Worm (Caenorhabditis elegans) whole organism, L1 larva: ENCODE results near the gene R08C7.11.

Experiments
- C04F5.9 ChIP-seq: sonication (generic microtip); optimal IDR thresholded peaks from 2 replicates; lab custom pipeline; 2016; ENCODE audit warnings: missing genetic modification characterization, missing compliant biosample characterization
- C16A3.4 ChIP-seq: fragments of 150-350 bp; optimal IDR thresholded peaks from 2 replicates; lab custom pipeline; 2014; ENCODE audit warnings: missing biosample characterization, missing genetic modification characterization
- F16B12.6 ChIP-seq: fragments of 150-350 bp; optimal IDR thresholded peaks from 2 replicates; lab custom pipeline; 2014; ENCODE audit warnings: missing biosample characterization, missing genetic modification characterization
- Y116A8C.19 ChIP-seq: sonication (generic microtip); optimal IDR thresholded peaks from 2 replicates; lab custom pipeline; 2016; ENCODE audit warnings: missing compliant biosample characterization, missing genetic modification characterization, borderline replicate concordance
- aha-1 ChIP-seq: fragments of 150-350 bp; optimal IDR thresholded peaks from 2 replicates; lab custom pipeline; 2014; ENCODE audit warnings: missing biosample characterization, missing genetic modification characterization
- alr-1 ChIP-seq: fragments of 200-800 bp; sonication (Bioruptor generic); optimal IDR thresholded peaks from 2 replicates; lab custom pipeline; 2018; ENCODE audit warnings: borderline replicate concordance, mild to moderate bottlenecking, missing genetic modification characterization, missing compliant biosample characterization
- aly-2 ChIP-seq: fragments of 150-350 bp; optimal IDR thresholded peaks from 2 replicates; lab custom pipeline; 2014; ENCODE audit warnings: missing biosample characterization, missing genetic modification characterization
- ama-1 ChIP-seq: fragments of 150-350 bp; optimal IDR thresholded peaks from 2 replicates; lab custom pipeline; 2014
- blmp-1 ChIP-seq: fragments of 150-350 bp; optimal IDR thresholded peaks from 2 replicates; lab custom pipeline; 2014; ENCODE audit warnings: missing biosample characterization, missing genetic modification characterization
- ceh-63 ChIP-seq: fragments of 200-800 bp; sonication (Bioruptor generic); optimal IDR thresholded peaks from 2 replicates; lab custom pipeline; 2018; ENCODE audit warnings: mild to moderate bottlenecking, missing genetic modification characterization, missing compliant biosample characterization
- ceh-82 ChIP-seq, 3 experiments: fragments of 150-350 bp in 1 of 3; sonication (generic microtip) in 2 of 3; optimal IDR thresholded peaks; 2 replicates each; lab custom pipeline; 2014 to 2017; ENCODE audit warnings: missing biosample characterization in 3 of 3, missing genetic modification characterization in 3 of 3
- ceh-88 ChIP-seq: fragments of 200-800 bp; sonication (Bioruptor generic); IDR thresholded peaks from 2 replicates; pipeline ENCODE4 v1.3.6; 2022; ENCODE audit warnings: missing genetic modification characterization, missing compliant biosample characterization
- ceh-90 ChIP-seq: sonication (generic microtip); optimal IDR thresholded peaks from 2 replicates; lab custom pipeline; 2016; ENCODE audit warnings: missing genetic modification characterization, missing compliant biosample characterization
- ces-1 ChIP-seq: fragments of 150-350 bp; optimal IDR thresholded peaks from 2 replicates; lab custom pipeline; 2014; ENCODE audit warnings: missing biosample characterization, missing genetic modification reagents, missing genetic modification characterization
- dpl-1 ChIP-seq, 3 experiments: fragments of 150-350 bp in 2 of 3; sonication (generic microtip) in 1 of 3; optimal IDR thresholded peaks; 2 replicates each; lab custom pipeline; 2014 to 2017; ENCODE audit warnings: missing biosample characterization in 3 of 3, missing genetic modification characterization in 3 of 3, missing genetic modification reagents in 3 of 3
- dsc-1 ChIP-seq: sonication (generic microtip); optimal IDR thresholded peaks from 2 replicates; lab custom pipeline; 2016; ENCODE audit warnings: mild to moderate bottlenecking, missing genetic modification characterization, missing compliant biosample characterization
- efl-1 ChIP-seq, 4 experiments: fragments of 150-350 bp; optimal IDR thresholded peaks in 3 of 4; peaks in 1 of 4; 1 replicate in 1 of 4; 2 replicates in 3 of 4; lab custom pipeline; 2014; ENCODE audit warnings: missing biosample characterization in 2 of 4, missing genetic modification characterization in 2 of 4, missing genetic modification reagents in 2 of 4
- egl-13 ChIP-seq: sonication (generic microtip); optimal IDR thresholded peaks from 2 replicates; lab custom pipeline; 2016; ENCODE audit warnings: missing genotype, missing genetic modification reagents, missing genetic modification characterization, missing compliant biosample characterization
- ets-5 ChIP-seq: fragments of 200-800 bp; sonication (Bioruptor generic); IDR thresholded peaks from 2 replicates; pipeline ENCODE4 v1.3.6; 2022; ENCODE audit warnings: missing genetic modification characterization, missing compliant biosample characterization
- fkh-10 ChIP-seq: sonication (generic microtip); optimal IDR thresholded peaks from 2 replicates; lab custom pipeline; 2017; ENCODE audit warnings: missing biosample characterization, missing genetic modification reagents, missing genetic modification characterization
- fkh-4 ChIP-seq: sonication (generic microtip); optimal IDR thresholded peaks from 2 replicates; lab custom pipeline; 2016; ENCODE audit warnings: missing compliant biosample characterization, missing genetic modification characterization, borderline replicate concordance
- fos-1 ChIP-seq: fragments of 150-350 bp; optimal IDR thresholded peaks from 2 replicates; lab custom pipeline; 2014; ENCODE audit warnings: missing biosample characterization, missing genetic modification characterization
- hlh-17 ChIP-seq: fragments of 200-800 bp; sonication (Bioruptor generic); optimal IDR thresholded peaks from 2 replicates; lab custom pipeline; 2018; ENCODE audit warnings: missing genetic modification characterization, mild to moderate bottlenecking, missing compliant biosample characterization, moderate library complexity, borderline replicate concordance
- hlh-4 ChIP-seq: sonication (generic microtip); optimal IDR thresholded peaks from 2 replicates; lab custom pipeline; 2016; ENCODE audit warnings: mild to moderate bottlenecking, missing genetic modification characterization, missing compliant biosample characterization
- isw-1 ChIP-seq: fragments of 200-800 bp; sonication (Bioruptor generic); IDR thresholded peaks from 2 replicates; pipeline ENCODE4 v1.3.6; 2022; ENCODE audit warnings: missing genetic modification characterization, missing compliant biosample characterization
- lin-14 ChIP-seq: fragments of 200-800 bp; sonication (Bioruptor generic); optimal IDR thresholded peaks from 2 replicates; lab custom pipeline; 2018; ENCODE audit warnings: mild to moderate bottlenecking, missing genetic modification characterization, moderate library complexity, missing compliant biosample characterization
- lin-15B ChIP-seq: fragments of 150-350 bp; sonication (generic microtip); optimal IDR thresholded peaks from 3 replicates; lab custom pipeline; 2014; ENCODE audit warnings: missing biosample characterization, missing genetic modification characterization
- lin-39 ChIP-seq: fragments of 150-350 bp; optimal IDR thresholded peaks from 2 replicates; lab custom pipeline; 2014; ENCODE audit warnings: missing biosample characterization, missing genetic modification reagents, missing genetic modification characterization
- lsy-2 ChIP-seq, 2 experiments: fragments of 150-350 bp; optimal IDR thresholded peaks; 2 replicates each; lab custom pipeline; 2014; ENCODE audit warnings: missing biosample characterization in 2 of 2, missing genetic modification characterization in 2 of 2
- mdl-1 ChIP-seq, 2 experiments: fragments of 150-350 bp; optimal IDR thresholded peaks; 2 replicates each; lab custom pipeline; 2014 to 2017; ENCODE audit warnings: missing biosample characterization in 2 of 2, missing genetic modification characterization in 2 of 2, inconsistent platforms in 1 of 2
- mef-2 ChIP-seq: fragments of 150-350 bp; optimal IDR thresholded peaks from 2 replicates; lab custom pipeline; 2014; ENCODE audit warnings: missing biosample characterization, missing genetic modification characterization
- mep-1 ChIP-seq: fragments of 150-350 bp; optimal IDR thresholded peaks from 2 replicates; lab custom pipeline; 2014; ENCODE audit warnings: missing biosample characterization, missing genetic modification characterization
- nhr-12 ChIP-seq: sonication (generic microtip); optimal IDR thresholded peaks from 2 replicates; lab custom pipeline; 2017; ENCODE audit warnings: missing biosample characterization, missing genetic modification characterization
- nhr-19 ChIP-seq: fragments of 200-800 bp; sonication (Bioruptor generic); conservative IDR thresholded peaks from 2 replicates; pipeline ENCODE4 v1.3.6; 2022; ENCODE audit warnings: missing genetic modification characterization, missing compliant biosample characterization
- nhr-20 ChIP-seq: sonication (generic microtip); optimal IDR thresholded peaks from 2 replicates; lab custom pipeline; 2016; ENCODE audit warnings: mild to moderate bottlenecking, missing genetic modification characterization, missing compliant biosample characterization
- nhr-28 ChIP-seq: fragments of 150-350 bp; optimal IDR thresholded peaks from 2 replicates; lab custom pipeline; 2014; ENCODE audit warnings: missing biosample characterization, missing genetic modification characterization
- nhr-47 ChIP-seq: sonication (generic microtip); optimal IDR thresholded peaks from 2 replicates; lab custom pipeline; 2016; ENCODE audit warnings: mild to moderate bottlenecking, missing genetic modification characterization, moderate library complexity, missing compliant biosample characterization
- nhr-84 ChIP-seq: sonication (generic microtip); optimal IDR thresholded peaks from 2 replicates; lab custom pipeline; 2017; ENCODE audit warnings: missing biosample characterization, missing genetic modification characterization
- nhr-90 ChIP-seq: sonication (generic microtip); optimal IDR thresholded peaks from 2 replicates; lab custom pipeline; 2016; ENCODE audit warnings: mild to moderate bottlenecking, missing genetic modification characterization, missing compliant biosample characterization; ENCODE audit not compliant: poor library complexity
- pag-3 ChIP-seq: sonication (generic microtip); optimal IDR thresholded peaks from 2 replicates; lab custom pipeline; 2017; ENCODE audit warnings: missing genetic modification characterization, mild to moderate bottlenecking, missing compliant biosample characterization, antibody characterized with exemption, borderline replicate concordance; ENCODE audit not compliant: insufficient read depth
- skn-1 ChIP-seq: fragments of 150-350 bp; optimal IDR thresholded peaks from 2 replicates; lab custom pipeline; 2014; ENCODE audit warnings: missing biosample characterization, missing genetic modification characterization
- snu-23 ChIP-seq: sonication (generic microtip); optimal IDR thresholded peaks from 2 replicates; lab custom pipeline; 2016; ENCODE audit warnings: missing genetic modification characterization, missing compliant biosample characterization
- sup-37 ChIP-seq: fragments of 200-800 bp; sonication (Bioruptor generic); optimal IDR thresholded peaks from 2 replicates; lab custom pipeline; 2018; ENCODE audit warnings: mild to moderate bottlenecking, missing genetic modification characterization, missing compliant biosample characterization
- swsn-7 ChIP-seq: sonication (generic microtip); optimal IDR thresholded peaks from 2 replicates; lab custom pipeline; 2016; ENCODE audit warnings: missing genetic modification characterization, missing compliant biosample characterization
- tlp-1 ChIP-seq: fragments of 150-350 bp; optimal IDR thresholded peaks from 2 replicates; lab custom pipeline; 2014; ENCODE audit warnings: missing biosample characterization, missing genetic modification characterization
- unc-130 ChIP-seq: fragments of 150-350 bp; optimal IDR thresholded peaks from 2 replicates; lab custom pipeline; 2017; ENCODE audit warnings: missing biosample characterization, missing genetic modification characterization, inconsistent platforms
- unc-30 ChIP-seq: sonication (generic microtip); optimal IDR thresholded peaks from 2 replicates; lab custom pipeline; 2017; ENCODE audit warnings: missing biosample characterization, missing genetic modification characterization
- unc-86 ChIP-seq: sonication (generic microtip); optimal IDR thresholded peaks from 2 replicates; lab custom pipeline; 2016; ENCODE audit warnings: missing genetic modification characterization, missing compliant biosample characterization
- vab-15 ChIP-seq: sonication (generic microtip); optimal IDR thresholded peaks from 2 replicates; lab custom pipeline; 2017; ENCODE audit warnings: missing genotype, mild to moderate bottlenecking, missing genetic modification characterization, missing compliant biosample characterization
- zip-4 ChIP-seq: fragments of 200-800 bp; sonication (Bioruptor generic); optimal IDR thresholded peaks from 2 replicates; lab custom pipeline; 2018; ENCODE audit warnings: mild to moderate bottlenecking, missing genetic modification characterization, moderate library complexity, missing compliant biosample characterization
- ztf-11 ChIP-seq, 2 experiments: sonication (generic microtip); optimal IDR thresholded peaks; 2 replicates each; lab custom pipeline; 2016 to 2017; ENCODE audit warnings: missing genetic modification characterization in 2 of 2, missing biosample characterization in 1 of 2, missing compliant biosample characterization in 1 of 2
- ztf-4 ChIP-seq: fragments of 150-350 bp; optimal IDR thresholded peaks from 2 replicates; lab custom pipeline; 2014; ENCODE audit warnings: missing biosample characterization, missing genetic modification characterization

R08C7.11 gene

DNA sequence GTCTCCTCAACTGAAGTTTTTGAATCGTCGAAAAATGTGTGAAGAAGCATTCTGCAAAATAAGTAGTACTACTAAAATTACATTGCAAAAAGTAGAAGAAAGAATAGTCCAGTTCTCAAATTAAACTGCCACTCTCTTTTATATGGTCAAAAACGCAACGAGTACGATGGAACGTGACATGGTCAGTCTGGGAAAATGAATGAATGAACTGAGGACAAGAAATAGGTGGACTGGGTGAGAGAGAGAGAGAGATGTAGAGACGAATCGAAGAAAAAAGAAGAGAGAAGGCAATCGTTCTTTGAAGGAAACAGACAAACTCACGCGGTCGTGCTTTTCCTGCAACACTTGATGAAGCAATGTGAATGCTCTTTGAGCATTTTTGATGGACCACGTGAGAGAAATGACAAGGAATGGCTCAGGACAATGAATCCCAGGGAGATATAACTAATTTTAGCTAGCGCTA lies 22.3 kb upstream of the R08C7.11 start, which contains the start of gene M01H9.3:
M01H9.3 (minus strand) TSS at position 51 of the 463 bp plus-strand sequence.
- TF ChIP-seq sup-37 (no peak), fkh-4 (tag; lab: Kevin White, UChicago) (no peak), efl-1 (optimal IDR thresholded peaks at IDR 0.05; lab: Kevin White, UChicago) (peak; percentile 22 to 54), efl-1 (GFP tag; optimal IDR thresholded peaks at IDR 0.05 in 1 of 2; lab: Kevin White, UChicago) (peak; percentile 26 to 93), mep-1 (tag; lab: Kevin White, UChicago) (peak; percentile 57), nhr-90 (tag; lab: Kevin White, UChicago) (peak; percentile 30), aly-2 (tag; lab: Kevin White, UChicago) (peak; percentile 7), ztf-11 (tag; optimal IDR thresholded peaks at IDR 0.05; lab: Kevin White, UChicago) (no peak), lin-39 (tag; lab: Kevin White, UChicago) (peak; percentile 48), mef-2 (peak; percentile 67), ama-1 (peak; percentile 65), unc-130 (tag; lab: Kevin White, UChicago) (peak; percentile 85), hlh-17 (GFP tag; lab: Kevin White, UChicago) (no peak), pag-3 (no peak), unc-86 (peak; percentile 80), skn-1 (tag; lab: Kevin White, UChicago) (peak; percentile 21), dpl-1 (GFP tag; optimal IDR thresholded peaks at IDR 0.05; lab: Kevin White, UChicago) (peak; percentile 33 to 60 (median 53)), nhr-47 (tag; lab: Kevin White, UChicago) (peak; percentile 51), ceh-88 (GFP tag; lab: Robert Waterston, UW) (peak; percentile 35; the same call in 1 of the 2 replicates), hlh-4 (tag; lab: Kevin White, UChicago) (no peak), nhr-19 (GFP tag; lab: Robert Waterston, UW) (peak; percentile 98), ztf-4 (tag; lab: Kevin White, UChicago) (peak; percentile 71), tlp-1 (tag; lab: Kevin White, UChicago) (no peak), lsy-2 (tag; optimal IDR thresholded peaks at IDR 0.05; lab: Kevin White, UChicago) (peak; percentile 66 to 79), snu-23 (GFP tag; lab: Kevin White, UChicago) (peak; percentile 89), isw-1 (GFP tag; lab: Robert Waterston, UW) (peak; percentile 27), mdl-1 (tag; optimal IDR thresholded peaks at IDR 0.05; lab: Kevin White, UChicago) (peak in 1 of 2 experiments; percentile 97), fos-1 (tag; lab: Kevin White, UChicago) (no peak), ceh-63 (GFP tag; lab: Kevin White, UChicago) (no peak), lin-15B (tag; lab: Kevin White, UChicago) (no peak), blmp-1 (tag; lab: Kevin White, UChicago) (no peak), ets-5 (GFP tag; lab: Robert Waterston, UW) (no peak), nhr-28 (no peak), F16B12.6 (tag; lab: Kevin White, UChicago) (no peak), C16A3.4 (tag; lab: Kevin White, UChicago) (peak; percentile 58), lin-14 (GFP tag; lab: Kevin White, UChicago) (peak; percentile 96), vab-15 (tag; lab: Kevin White, UChicago) (no peak), nhr-12 (no peak), swsn-7 (peak; percentile 67), ceh-90 (tag; lab: Kevin White, UChicago) (no peak), nhr-84 (tag; lab: Kevin White, UChicago) (no peak), zip-4 (GFP tag; lab: Kevin White, UChicago) (no peak), aha-1 (tag; lab: Kevin White, UChicago) (no peak), Y116A8C.19 (tag; lab: Kevin White, UChicago) (no peak), nhr-20 (tag; lab: Kevin White, UChicago) (peak; percentile 89), dsc-1 (no peak), ceh-82 (tag; optimal IDR thresholded peaks at IDR 0.05; lab: Kevin White, UChicago) (peak in 2 of 3 experiments; percentile 14 to 41), unc-30 (no peak), egl-13 (tag; lab: Kevin White, UChicago) (no peak), alr-1 (no peak), C04F5.9 (tag; lab: Kevin White, UChicago) (no peak), ces-1 (no peak), fkh-10 (GFP tag; lab: Kevin White, UChicago) (peak; percentile 8)
